Fruit fly (Drosophila melanogaster): ENCODE results near the gene CG1999.

CG1999 gene

DNA sequence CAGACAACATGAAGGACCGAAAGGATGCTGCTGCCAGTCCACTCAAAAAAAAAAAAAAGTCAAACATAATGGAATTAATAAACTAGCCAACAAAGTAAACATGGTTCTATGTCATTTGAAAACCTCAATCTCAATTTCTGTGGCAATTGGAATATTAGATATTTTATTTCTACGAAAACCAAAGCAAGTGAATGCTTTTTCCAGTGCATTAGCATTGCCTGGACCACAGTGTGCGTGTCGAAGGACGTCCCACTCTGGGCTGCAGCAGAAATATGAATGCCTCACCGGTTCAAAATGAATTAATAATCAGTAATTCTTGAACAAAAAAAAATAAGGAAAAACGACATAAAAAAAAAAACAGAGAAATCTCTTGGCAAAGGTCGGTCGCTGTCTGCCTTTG is 13.9 kb downstream of the CG1999 start:
- TF ChIP-seq Ets98B (GFP tag; IDR thresholded peaks at IDR 0.05) (no peak), CG8159 (tag; optimal IDR thresholded peaks at IDR 0.05) (peak; percentile 35), CG34367 (tag; optimal IDR thresholded peaks at IDR 0.05) (no peak), Pif1B (GFP tag; optimal IDR thresholded peaks at IDR 0.05) (no peak), CG8301 (tag; optimal IDR thresholded peaks at IDR 0.05) (no peak), CG9948 (tag; optimal IDR thresholded peaks at IDR 0.05) (no peak), CG17806 (tag; optimal IDR thresholded peaks at IDR 0.05) (peak; percentile 15), CG15710 (tag; optimal IDR thresholded peaks at IDR 0.05) (peak; percentile 26), D1 (tag; optimal IDR thresholded peaks at IDR 0.05) (no peak), CG10348 (GFP tag; IDR thresholded peaks at IDR 0.05) (no peak)

DNA sequence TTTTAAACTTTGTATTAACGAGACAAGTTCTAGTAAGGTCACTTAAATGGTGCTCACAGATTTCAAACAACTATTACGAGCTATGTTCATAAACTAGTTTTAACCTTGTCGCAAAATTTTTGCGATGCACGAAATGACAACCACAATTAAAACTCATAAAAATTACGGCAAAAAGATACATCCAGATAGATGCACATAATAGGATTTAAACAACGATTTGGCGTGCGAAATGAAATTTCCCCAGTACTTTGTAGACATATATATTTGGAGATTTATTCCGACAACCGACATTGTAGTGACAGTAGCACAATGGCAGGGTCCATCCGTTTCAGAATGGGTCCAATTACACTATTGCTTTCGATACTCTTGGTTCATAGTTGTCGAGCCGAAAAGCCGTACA is 19.2 kb downstream of the CG1999 start, which contains the start of gene CheA7a:
Gene CheA7a (plus strand): TSS at position 301 of the 400 bp plus-strand sequence.
- no peak for TF ChIP-seq CG14655 (GFP tag; optimal IDR thresholded peaks at IDR 0.05)
- no peak for TF ChIP-seq fd96Ca (GFP tag; IDR thresholded peaks at IDR 0.05)
- no peak for TF ChIP-seq CG12605 (GFP tag; IDR thresholded peaks at IDR 0.05)
- no peak for TF ChIP-seq Ets98B (GFP tag; IDR thresholded peaks at IDR 0.05)
- TF ChIP-seq Pif1B (GFP tag; optimal IDR thresholded peaks at IDR 0.05): no peak
- TF ChIP-seq CG8301 (tag; optimal IDR thresholded peaks at IDR 0.05): no peak
- TF ChIP-seq Pif1A (GFP tag; optimal IDR thresholded peaks at IDR 0.05): no peak
- TF ChIP-seq Snoo (tag; optimal IDR thresholded peaks at IDR 0.05): no peak
- no peak for TF ChIP-seq CG4496 (GFP tag; IDR thresholded peaks at IDR 0.05)
- no peak for TF ChIP-seq gl (tag; optimal IDR thresholded peaks at IDR 0.05)
- no peak for TF ChIP-seq CG34367 (tag; optimal IDR thresholded peaks at IDR 0.05)
- no peak for TF ChIP-seq CG32121 (GFP tag; IDR thresholded peaks at IDR 0.05)
- TF ChIP-seq CG10348 (GFP tag; IDR thresholded peaks at IDR 0.05): no peak
- no peak for TF ChIP-seq CG13204 (GFP tag; optimal IDR thresholded peaks at IDR 0.05)
- no peak for TF ChIP-seq CG8159 (tag; optimal IDR thresholded peaks at IDR 0.05)
- no peak for TF ChIP-seq D1 (tag; optimal IDR thresholded peaks at IDR 0.05)
- no peak for TF ChIP-seq CG15710 (tag; optimal IDR thresholded peaks at IDR 0.05)
- TF ChIP-seq CG17806 (tag; optimal IDR thresholded peaks at IDR 0.05): no peak
- TF ChIP-seq CG9948 (tag; optimal IDR thresholded peaks at IDR 0.05): no peak

DNA sequence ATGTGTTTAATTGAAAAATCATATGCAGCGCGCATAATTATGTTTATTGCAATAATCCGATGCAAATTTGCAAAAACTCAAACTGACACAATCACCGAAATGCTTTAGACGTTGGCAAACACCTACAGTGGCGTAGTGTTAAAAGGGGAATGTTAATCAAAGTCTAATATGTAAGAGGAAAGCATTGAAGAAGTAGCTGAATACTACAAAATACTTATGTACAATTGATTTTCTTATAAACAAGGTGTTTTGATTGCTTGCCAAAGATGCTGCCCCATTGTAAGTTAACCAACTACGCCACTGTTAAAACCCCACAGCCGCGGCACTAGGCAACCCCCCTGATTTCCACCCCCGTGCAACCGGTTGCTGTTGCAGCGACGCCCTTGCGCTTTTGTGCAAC is 21.0 kb downstream of the CG1999 start:
- no peak for TF ChIP-seq CG12605 (GFP tag; IDR thresholded peaks at IDR 0.05)
- no peak for TF ChIP-seq gl (tag; optimal IDR thresholded peaks at IDR 0.05)
- TF ChIP-seq CG34367 (tag; optimal IDR thresholded peaks at IDR 0.05): peak; percentile 8
- TF ChIP-seq CG10348 (GFP tag; IDR thresholded peaks at IDR 0.05): no peak
- TF ChIP-seq CG8301 (tag; optimal IDR thresholded peaks at IDR 0.05): peak; percentile 21
- peak; percentile 45; the same call in 1 of the 3 replicates for TF ChIP-seq fd96Ca (GFP tag; IDR thresholded peaks at IDR 0.05)
- no peak for TF ChIP-seq D1 (tag; optimal IDR thresholded peaks at IDR 0.05)
- TF ChIP-seq Pif1B (GFP tag; optimal IDR thresholded peaks at IDR 0.05): no peak
- TF ChIP-seq CG15710 (tag; optimal IDR thresholded peaks at IDR 0.05): peak; percentile 43
- TF ChIP-seq Ets98B (GFP tag; IDR thresholded peaks at IDR 0.05): no peak
- no peak for TF ChIP-seq rn (GFP tag; IDR thresholded peaks at IDR 0.05)
- TF ChIP-seq CG9948 (tag; optimal IDR thresholded peaks at IDR 0.05): peak; percentile 35
- no peak for TF ChIP-seq CG13204 (GFP tag; optimal IDR thresholded peaks at IDR 0.05)
- peak; percentile 37 for TF ChIP-seq CG14655 (GFP tag; optimal IDR thresholded peaks at IDR 0.05)
- peak; percentile 37 for TF ChIP-seq Pif1A (GFP tag; optimal IDR thresholded peaks at IDR 0.05)
- no peak for TF ChIP-seq CG4496 (GFP tag; IDR thresholded peaks at IDR 0.05)
- no peak for TF ChIP-seq CG17806 (tag; optimal IDR thresholded peaks at IDR 0.05)
- TF ChIP-seq CG32121 (GFP tag; IDR thresholded peaks at IDR 0.05): no peak
- no peak for TF ChIP-seq EcR (GFP tag; optimal IDR thresholded peaks at IDR 0.05)
- TF ChIP-seq CG8159 (tag; optimal IDR thresholded peaks at IDR 0.05): peak; percentile 52
- no peak for TF ChIP-seq Snoo (tag; optimal IDR thresholded peaks at IDR 0.05)

DNA sequence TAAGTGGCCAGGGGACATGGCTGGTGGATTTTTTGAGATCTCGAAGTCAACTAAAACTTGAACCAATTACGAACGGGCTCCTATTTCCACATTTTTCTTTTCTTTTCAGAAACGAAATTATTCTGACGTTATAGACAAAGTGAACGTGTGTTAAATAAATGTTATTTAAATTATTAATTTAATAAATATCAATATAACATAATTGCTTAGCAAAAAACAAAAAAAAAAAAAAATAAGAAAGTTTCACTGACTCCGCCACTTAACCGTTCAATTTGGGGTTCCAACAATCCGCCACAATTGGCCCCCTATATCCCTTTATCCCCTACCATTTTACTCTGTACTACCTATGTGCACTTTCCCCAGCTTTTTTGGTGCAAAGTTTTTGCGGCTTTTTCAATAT is 24.3 kb downstream of the CG1999 start, which contains the start of gene CG42781:
Gene CG42781 (minus strand): TSS at position 101 of the 400 bp plus-strand sequence.
- no peak for TF ChIP-seq Snoo (tag; optimal IDR thresholded peaks at IDR 0.05)
- TF ChIP-seq gl (tag; optimal IDR thresholded peaks at IDR 0.05): no peak
- no peak for TF ChIP-seq CG4496 (GFP tag; IDR thresholded peaks at IDR 0.05)
- no peak for TF ChIP-seq Ets98B (GFP tag; IDR thresholded peaks at IDR 0.05)
- no peak for TF ChIP-seq CG10348 (GFP tag; IDR thresholded peaks at IDR 0.05)
- no peak for TF ChIP-seq CG17806 (tag; optimal IDR thresholded peaks at IDR 0.05)
- no peak for TF ChIP-seq CG9948 (tag; optimal IDR thresholded peaks at IDR 0.05)
- TF ChIP-seq CG34367 (tag; optimal IDR thresholded peaks at IDR 0.05): no peak
- no peak for TF ChIP-seq CG14655 (GFP tag; optimal IDR thresholded peaks at IDR 0.05)
- TF ChIP-seq CG12605 (GFP tag; IDR thresholded peaks at IDR 0.05): no peak
- TF ChIP-seq CG15710 (tag; optimal IDR thresholded peaks at IDR 0.05): no peak
- TF ChIP-seq CG32121 (GFP tag; IDR thresholded peaks at IDR 0.05): no peak
- TF ChIP-seq CG8159 (tag; optimal IDR thresholded peaks at IDR 0.05): no peak
- TF ChIP-seq CG13204 (GFP tag; optimal IDR thresholded peaks at IDR 0.05): no peak
- no peak for TF ChIP-seq fd96Ca (GFP tag; IDR thresholded peaks at IDR 0.05)
- no peak for TF ChIP-seq rn (GFP tag; IDR thresholded peaks at IDR 0.05)
- TF ChIP-seq Pif1A (GFP tag; optimal IDR thresholded peaks at IDR 0.05): no peak
- TF ChIP-seq CG8301 (tag; optimal IDR thresholded peaks at IDR 0.05): no peak
- no peak for TF ChIP-seq Pif1B (GFP tag; optimal IDR thresholded peaks at IDR 0.05)

DNA sequence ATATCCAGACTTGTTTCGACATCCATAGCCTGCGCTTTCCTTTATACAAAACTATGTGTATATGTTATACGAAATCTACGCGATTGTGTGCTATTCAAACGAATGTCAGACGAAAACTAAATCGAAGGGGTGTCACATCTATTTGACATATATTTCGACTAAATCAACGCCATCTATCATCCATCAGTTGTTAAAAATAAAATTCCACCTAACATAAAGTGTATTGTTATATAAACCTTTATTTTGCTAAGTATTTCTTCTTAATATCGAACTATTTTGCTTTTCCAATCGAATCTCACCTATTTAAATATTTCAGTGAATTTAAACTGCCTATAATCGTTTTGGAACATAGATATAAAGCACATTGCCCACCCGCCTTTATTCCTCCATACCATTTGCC is 44.5 kb downstream of the CG1999 start, which contains the start of gene CG15035:
Gene CG15035 (minus strand): TSS at position 101 of the 400 bp plus-strand sequence.
- TF ChIP-seq CG4496 (GFP tag; IDR thresholded peaks at IDR 0.05) (no peak), CG15710 (tag; optimal IDR thresholded peaks at IDR 0.05) (no peak), Ets98B (GFP tag; IDR thresholded peaks at IDR 0.05) (no peak), CG34367 (tag; optimal IDR thresholded peaks at IDR 0.05) (no peak), CG9948 (tag; optimal IDR thresholded peaks at IDR 0.05) (no peak)

DNA sequence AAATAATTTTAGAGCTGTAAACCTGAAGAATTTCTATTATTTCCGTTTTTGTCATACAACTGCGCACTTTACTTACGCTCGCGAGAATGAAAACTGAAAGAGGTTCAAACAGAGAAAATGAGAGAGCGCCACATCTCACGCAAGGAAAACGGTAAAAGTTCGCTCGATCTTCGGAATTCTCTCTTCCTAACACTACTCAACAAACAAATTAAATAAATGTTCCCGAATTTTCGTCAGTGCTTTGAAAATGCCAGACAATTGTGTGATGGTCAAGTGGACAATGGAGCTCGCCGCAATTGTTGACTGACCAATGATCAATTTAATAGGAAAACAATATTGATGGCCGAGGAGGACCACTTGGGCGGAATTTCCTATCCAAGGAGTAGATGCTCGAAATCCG is 47.1 kb downstream of the CG1999 start, which contains the start of gene CG1677:
Gene CG1677 (minus strand): TSS at position 101 of the 400 bp plus-strand sequence.
- TF ChIP-seq Pif1B (GFP tag; optimal IDR thresholded peaks at IDR 0.05) (no peak), gl (tag; optimal IDR thresholded peaks at IDR 0.05) (no peak), CG4496 (GFP tag; IDR thresholded peaks at IDR 0.05) (no peak), CG8159 (tag; optimal IDR thresholded peaks at IDR 0.05) (no peak), CG8301 (tag; optimal IDR thresholded peaks at IDR 0.05) (no peak), Ets98B (GFP tag; IDR thresholded peaks at IDR 0.05) (no peak)
